Fruit fly (Drosophila melanogaster): ENCODE data around the gene CG2201.

The CG2201 gene

dm6 chr2L:21658529-21659009 is 34.7 kb upstream of the CG2201 start, which contains the start of gene Cul2 (continued):
- no peak for TF ChIP-seq dsx (GFP tag; optimal IDR thresholded peaks at IDR 0.05; ENCODE audit: poor library complexity, severe bottlenecking)
- TF ChIP-seq Eip75B (GFP tag; optimal IDR thresholded peaks at IDR 0.05), result no peak
- TF ChIP-seq CG6163 (GFP tag; IDR thresholded peaks at IDR 0.05), result no peak
- TF ChIP-seq Hr38 (GFP tag; optimal IDR thresholded peaks at IDR 0.05), result no peak
- TF ChIP-seq Met (GFP tag; optimal IDR thresholded peaks at IDR 0.05), result no peak
- no peak for TF ChIP-seq CG8119 (GFP tag; IDR thresholded peaks at IDR 0.05)
- TF ChIP-seq CG11902 (GFP tag; optimal IDR thresholded peaks at IDR 0.05), result no peak
- peak; percentile 28 for TF ChIP-seq Sox15 (GFP tag; optimal IDR thresholded peaks at IDR 0.05)
- no peak for TF ChIP-seq Eip93F (GFP tag; optimal IDR thresholded peaks at IDR 0.05)
- no peak for TF ChIP-seq Ets96B (tag; optimal IDR thresholded peaks at IDR 0.05)
- TF ChIP-seq vri (GFP tag; optimal IDR thresholded peaks at IDR 0.05), result no peak
- no peak for TF ChIP-seq CG6808 (GFP tag; optimal IDR thresholded peaks at IDR 0.05)
- TF ChIP-seq Eip78C (GFP tag), result peak; percentile 57
- peak; percentile 13 for TF ChIP-seq dac (GFP tag; optimal IDR thresholded peaks at IDR 0.05)

dm6 chr2L:21657426-21657825 is 33.5 kb upstream of the CG2201 start:
- no peak for TF ChIP-seq CG8119 (GFP tag; IDR thresholded peaks at IDR 0.05)
- peak; percentile 48 for TF ChIP-seq Met (GFP tag; optimal IDR thresholded peaks at IDR 0.05)
- TF ChIP-seq CG6163 (GFP tag; IDR thresholded peaks at IDR 0.05), result no peak
- TF ChIP-seq pdm3 (GFP tag; optimal IDR thresholded peaks at IDR 0.05), result peak; percentile 58
- no peak for TF ChIP-seq CG15336 (GFP tag; IDR thresholded peaks at IDR 0.05)
- peak; percentile 6 for TF ChIP-seq CG4318 (GFP tag; optimal IDR thresholded peaks at IDR 0.05)
- TF ChIP-seq achi (GFP tag; optimal IDR thresholded peaks at IDR 0.05), result peak; percentile 48
- peak; percentile 82 for TF ChIP-seq svp (GFP tag)
- TF ChIP-seq fkh (GFP tag; optimal IDR thresholded peaks at IDR 0.05), result no peak
- no peak for TF ChIP-seq Gug (GFP tag; IDR thresholded peaks at IDR 0.05)
- TF ChIP-seq net (GFP tag; optimal IDR thresholded peaks at IDR 0.05), result no peak
- TF ChIP-seq CG10669 (GFP tag; optimal IDR thresholded peaks at IDR 0.05), result no peak
- peak; percentile 44 for TF ChIP-seq Ets96B (tag; optimal IDR thresholded peaks at IDR 0.05)
- no peak for TF ChIP-seq CG34406 (GFP tag; optimal IDR thresholded peaks at IDR 0.05)
- no peak for TF ChIP-seq CG9139 (GFP tag; optimal IDR thresholded peaks at IDR 0.05)
- peak; percentile 23 for TF ChIP-seq Sox15 (GFP tag; optimal IDR thresholded peaks at IDR 0.05)
- TF ChIP-seq CG11902 (GFP tag; optimal IDR thresholded peaks at IDR 0.05), result peak; percentile 20
- peak; percentile 60 for TF ChIP-seq CG10631 (GFP tag; optimal IDR thresholded peaks at IDR 0.05)
- peak; percentile 47 for TF ChIP-seq OdsH (GFP tag; optimal IDR thresholded peaks at IDR 0.05)
- peak; percentile 79 for TF ChIP-seq Eip78C (GFP tag)
- TF ChIP-seq dac (GFP tag; optimal IDR thresholded peaks at IDR 0.05), result peak; percentile 9
- TF ChIP-seq CG8319 (GFP tag; optimal IDR thresholded peaks at IDR 0.05), result no peak
- peak; percentile 87 for TF ChIP-seq Sox14 (GFP tag; optimal IDR thresholded peaks at IDR 0.05)
- peak; percentile 31 for TF ChIP-seq Sox102F (GFP tag; optimal IDR thresholded peaks at IDR 0.05)
- TF ChIP-seq Eip75B (GFP tag; optimal IDR thresholded peaks at IDR 0.05), result peak; percentile 55
- no peak for TF ChIP-seq CG1621 (tag; optimal IDR thresholded peaks at IDR 0.05)
- no peak for TF ChIP-seq Blimp-1 (GFP tag; optimal IDR thresholded peaks at IDR 0.05)
- peak; percentile 8 for TF ChIP-seq CG6792 (GFP tag; optimal IDR thresholded peaks at IDR 0.05)
- TF ChIP-seq CG6808 (GFP tag; optimal IDR thresholded peaks at IDR 0.05), result no peak
- TF ChIP-seq CG32006 (GFP tag; optimal IDR thresholded peaks at IDR 0.05), result no peak
- no peak for TF ChIP-seq Eip93F (GFP tag; optimal IDR thresholded peaks at IDR 0.05)
- no peak for TF ChIP-seq spab (GFP tag; optimal IDR thresholded peaks at IDR 0.05)
- TF ChIP-seq Hr38 (GFP tag; optimal IDR thresholded peaks at IDR 0.05), result no peak
- no peak for TF ChIP-seq CG7368 (GFP tag; optimal IDR thresholded peaks at IDR 0.05)
- TF ChIP-seq CG6276 (GFP tag; optimal IDR thresholded peaks at IDR 0.05), result no peak
- TF ChIP-seq topi (GFP tag; optimal IDR thresholded peaks at IDR 0.05), result peak; percentile 35
- TF ChIP-seq Hr4 (GFP tag; optimal IDR thresholded peaks at IDR 0.05), result peak; percentile 65
- no peak for TF ChIP-seq dsx (GFP tag; optimal IDR thresholded peaks at IDR 0.05; ENCODE audit: poor library complexity, severe bottlenecking)
- TF ChIP-seq CG6854 (GFP tag; optimal IDR thresholded peaks at IDR 0.05), result no peak
- no peak for TF ChIP-seq fd85E (GFP tag; optimal IDR thresholded peaks at IDR 0.05)
- peak; percentile 63 for TF ChIP-seq esn (GFP tag; optimal IDR thresholded peaks at IDR 0.05)
- TF ChIP-seq CG16779 (tag; optimal IDR thresholded peaks at IDR 0.05), result no peak
- TF ChIP-seq CG8632 (GFP tag; optimal IDR thresholded peaks at IDR 0.05), result peak; percentile 13
- TF ChIP-seq Smox (GFP tag; optimal IDR thresholded peaks at IDR 0.05), result peak; percentile 47
- no peak; the same call in 2 of the 3 replicates for TF ChIP-seq eg (GFP tag; IDR thresholded peaks at IDR 0.05)
- peak in 1 of 2 experiments; percentile 6 for TF ChIP-seq salr (GFP tag; optimal IDR thresholded peaks at IDR 0.05)
- TF ChIP-seq CG11294 (GFP tag; IDR thresholded peaks at IDR 0.05), result no peak

Data from whole organism, prepupa.